Fruit fly (Drosophila melanogaster): ENCODE measurements around the gene CG34447.

CG34447 gene

DNA sequence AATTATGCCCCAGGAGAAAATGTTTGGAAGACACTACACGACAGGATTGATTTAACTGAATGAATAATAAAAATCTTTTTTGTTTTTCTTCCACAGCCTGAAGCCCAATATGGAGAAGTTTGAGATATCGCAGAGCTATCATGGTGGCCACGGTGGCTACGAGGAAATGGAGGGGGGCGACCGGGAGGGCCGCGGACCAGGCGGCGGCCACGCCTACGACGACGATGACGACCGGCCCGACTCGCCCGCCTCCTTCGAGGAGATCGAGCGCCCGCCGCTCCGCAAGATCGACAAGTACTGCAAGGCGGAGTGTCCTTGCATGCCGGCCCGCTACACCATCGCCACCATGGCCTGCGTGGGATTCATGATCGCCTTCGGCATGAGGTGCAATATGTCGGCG is 15.2 kb downstream of the CG34447 start:
- TF ChIP-seq Eip75B (GFP tag; optimal IDR thresholded peaks at IDR 0.05): no peak
- TF ChIP-seq salr (GFP tag; optimal IDR thresholded peaks at IDR 0.05): no peak
- no peak for TF ChIP-seq Lpt (GFP tag; optimal IDR thresholded peaks at IDR 0.05)
- no peak for TF ChIP-seq fd59A (GFP tag; optimal IDR thresholded peaks at IDR 0.05)
- no peak for TF ChIP-seq ss (GFP tag; optimal IDR thresholded peaks at IDR 0.05)
- no peak for TF ChIP-seq Smox (GFP tag; optimal IDR thresholded peaks at IDR 0.05)

DNA sequence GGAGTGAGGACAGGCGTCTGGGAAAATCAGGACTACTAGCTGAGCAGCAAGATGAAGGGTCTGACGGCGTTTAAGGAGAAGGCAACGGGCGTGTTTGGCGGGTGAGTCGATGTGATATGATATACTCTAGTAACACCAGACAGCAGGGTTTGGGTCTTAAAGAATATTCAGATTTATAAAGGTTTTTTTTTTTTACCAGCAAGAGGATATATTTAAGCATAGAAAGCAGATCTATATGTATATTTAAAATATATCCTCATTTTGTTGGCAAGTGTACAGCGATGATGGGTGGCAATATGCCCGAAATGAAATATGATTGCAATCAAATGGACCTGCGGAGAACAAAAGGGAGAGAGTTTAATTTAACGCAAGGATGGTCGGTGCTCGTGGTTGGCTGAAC is 17.6 kb downstream of the CG34447 start:
- TF ChIP-seq OdsH (GFP tag; optimal IDR thresholded peaks at IDR 0.05): no peak
- no peak for TF ChIP-seq net (GFP tag; optimal IDR thresholded peaks at IDR 0.05)
- TF ChIP-seq Blimp-1 (GFP tag; optimal IDR thresholded peaks at IDR 0.05): no peak
- no peak for TF ChIP-seq CG6854 (GFP tag; optimal IDR thresholded peaks at IDR 0.05)
- TF ChIP-seq svp (GFP tag): peak; percentile 41
- TF ChIP-seq dsx (GFP tag; optimal IDR thresholded peaks at IDR 0.05; ENCODE audit: poor library complexity, severe bottlenecking): no peak
- TF ChIP-seq CG6276 (GFP tag; optimal IDR thresholded peaks at IDR 0.05): no peak

DNA sequence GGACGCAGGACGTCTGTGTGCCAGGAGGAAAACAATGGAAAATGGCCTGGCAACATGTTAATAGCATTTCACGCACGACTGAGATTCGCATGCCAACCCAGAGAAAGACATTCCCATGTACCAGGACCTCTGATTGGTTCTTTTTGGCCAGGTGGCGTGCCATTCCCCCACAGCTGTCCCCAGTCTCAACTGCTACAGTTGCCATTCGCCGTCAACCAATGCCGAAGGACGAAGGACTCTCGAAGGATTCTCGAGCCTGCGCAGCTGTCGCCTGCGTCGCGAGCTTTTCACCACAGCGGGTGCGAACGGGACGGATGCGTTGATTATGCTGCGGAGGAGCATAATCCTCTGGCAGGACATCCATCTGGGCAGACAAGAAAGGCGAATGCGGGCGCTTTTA is 19.9 kb downstream of the CG34447 start, which contains the start of gene VGlut:
Gene VGlut (plus strand): TSS at position 399 of the 400 bp plus-strand sequence.
- no peak for TF ChIP-seq cyc (GFP tag; optimal IDR thresholded peaks at IDR 0.05)
- TF ChIP-seq ss (GFP tag; optimal IDR thresholded peaks at IDR 0.05): no peak
- no peak for TF ChIP-seq fd59A (GFP tag; optimal IDR thresholded peaks at IDR 0.05)
- TF ChIP-seq Hr4 (GFP tag; optimal IDR thresholded peaks at IDR 0.05): no peak
- TF ChIP-seq esn (GFP tag; optimal IDR thresholded peaks at IDR 0.05): no peak
- TF ChIP-seq vri (GFP tag; optimal IDR thresholded peaks at IDR 0.05): no peak
- no peak for TF ChIP-seq Gug (GFP tag; IDR thresholded peaks at IDR 0.05)
- no peak for TF ChIP-seq CG6808 (GFP tag; optimal IDR thresholded peaks at IDR 0.05)
- no peak for TF ChIP-seq fd85E (GFP tag; optimal IDR thresholded peaks at IDR 0.05)
- TF ChIP-seq Lpt (GFP tag; optimal IDR thresholded peaks at IDR 0.05): no peak
- TF ChIP-seq pdm3 (GFP tag; optimal IDR thresholded peaks at IDR 0.05): no peak
- TF ChIP-seq CG31627 (GFP tag; optimal IDR thresholded peaks at IDR 0.05): no peak
- no peak for TF ChIP-seq lz (GFP tag; optimal IDR thresholded peaks at IDR 0.05)
- TF ChIP-seq acj6 (GFP tag; optimal IDR thresholded peaks at IDR 0.05): no peak
- no peak for TF ChIP-seq CG6854 (GFP tag; optimal IDR thresholded peaks at IDR 0.05)
- no peak for TF ChIP-seq CG6163 (GFP tag; IDR thresholded peaks at IDR 0.05)
- TF ChIP-seq CG9139 (GFP tag; optimal IDR thresholded peaks at IDR 0.05): no peak
- TF ChIP-seq CG6792 (GFP tag; optimal IDR thresholded peaks at IDR 0.05): no peak
- TF ChIP-seq CG10631 (GFP tag; optimal IDR thresholded peaks at IDR 0.05): no peak
- TF ChIP-seq CG32006 (GFP tag; optimal IDR thresholded peaks at IDR 0.05): no peak

DNA sequence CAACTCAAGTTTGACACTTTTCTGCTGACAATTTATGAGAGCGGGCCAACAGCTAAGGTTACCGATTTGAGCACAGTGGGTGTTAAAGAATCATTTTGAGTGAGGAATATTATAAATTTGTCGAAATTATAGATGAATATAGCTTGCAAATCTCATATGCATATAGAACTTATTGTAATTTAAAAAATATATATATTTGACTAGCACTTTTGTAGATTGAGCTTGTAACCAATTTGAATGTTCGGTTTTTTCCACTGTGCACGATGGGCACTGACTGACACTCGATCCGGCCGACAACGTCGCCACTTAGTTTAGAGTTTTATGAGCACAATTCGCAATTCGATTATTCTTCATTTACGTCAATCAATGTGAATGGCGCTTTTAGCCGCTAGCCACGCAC is 21.4 kb downstream of the CG34447 start:
- TF ChIP-seq Hr4 (GFP tag; optimal IDR thresholded peaks at IDR 0.05) (no peak), CG10631 (GFP tag; optimal IDR thresholded peaks at IDR 0.05) (peak; percentile 8), svp (GFP tag) (peak; percentile 55)

DNA sequence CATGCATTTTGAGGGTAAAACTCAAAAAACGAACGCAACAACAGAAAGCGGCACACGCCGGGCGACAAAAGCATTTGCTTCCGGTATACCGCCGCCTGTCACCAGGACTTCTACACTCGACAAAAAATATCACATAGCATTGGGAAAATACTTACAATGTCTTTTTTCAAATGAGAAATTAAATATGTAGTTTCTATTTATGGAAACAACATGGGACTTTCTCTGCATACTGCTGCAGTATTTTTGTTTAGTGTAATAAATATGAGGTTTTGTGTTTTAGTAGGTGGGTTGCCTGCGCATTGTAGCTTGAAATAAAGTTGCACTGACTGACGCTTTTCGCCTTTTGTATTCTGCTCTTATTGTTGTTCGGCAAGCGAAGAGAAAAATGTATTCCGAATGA is 22.7 kb downstream of the CG34447 start:
- TF ChIP-seq Smox (GFP tag; optimal IDR thresholded peaks at IDR 0.05) (peak; percentile 26), Eip78C (GFP tag) (peak; percentile 57), svp (GFP tag) (peak; percentile 39), topi (GFP tag; optimal IDR thresholded peaks at IDR 0.05) (peak; percentile 24), Met (GFP tag; optimal IDR thresholded peaks at IDR 0.05) (peak; percentile 9), lz (GFP tag; optimal IDR thresholded peaks at IDR 0.05) (peak; percentile 2), Ets21C (GFP tag; optimal IDR thresholded peaks at IDR 0.05) (no peak), CG6163 (GFP tag; IDR thresholded peaks at IDR 0.05) (peak; percentile 57; the same call in 1 of the 3 replicates), cyc (GFP tag; optimal IDR thresholded peaks at IDR 0.05) (peak; percentile 19), OdsH (GFP tag; optimal IDR thresholded peaks at IDR 0.05) (no peak), CG31627 (GFP tag; optimal IDR thresholded peaks at IDR 0.05) (peak; percentile 8), CG10631 (GFP tag; optimal IDR thresholded peaks at IDR 0.05) (peak; percentile 4), CG8119 (GFP tag; IDR thresholded peaks at IDR 0.05) (no peak), CG10669 (GFP tag; optimal IDR thresholded peaks at IDR 0.05) (peak; percentile 6)
